Worm (Caenorhabditis elegans): Measurements from ENCODE around the gene daz-1.

ce11 chrII:5500470-5500869, 44.4 kb downstream of the daz-1 start, which contains the start of gene fzy-1:
- TF ChIP-seq elt-4 (tag; optimal IDR thresholded peaks at IDR 0.05), result no peak
- TF ChIP-seq elt-2 (tag; optimal IDR thresholded peaks at IDR 0.05), result no peak
- TF ChIP-seq fkh-10 (GFP tag; optimal IDR thresholded peaks at IDR 0.05), result no peak
- TF ChIP-seq Y22D7AL.16 (tag; optimal IDR thresholded peaks at IDR 0.05), result no peak
- TF ChIP-seq nhr-11 (tag; optimal IDR thresholded peaks at IDR 0.05), result no peak
- no peak for TF ChIP-seq ahr-1 (tag; optimal IDR thresholded peaks at IDR 0.05)
- TF ChIP-seq ceh-14 (tag; optimal IDR thresholded peaks at IDR 0.05), result no peak
- TF ChIP-seq K02D7.2 (tag; optimal IDR thresholded peaks at IDR 0.05), result no peak
- TF ChIP-seq K09A11.1 (tag; optimal IDR thresholded peaks at IDR 0.05; ENCODE audit: insufficient read depth), result no peak
- TF ChIP-seq nfya-1 (tag; optimal IDR thresholded peaks at IDR 0.05), result no peak
- no peak for TF ChIP-seq ets-4 (tag; optimal IDR thresholded peaks at IDR 0.05)
- no peak for TF ChIP-seq unc-55 (GFP tag; optimal IDR thresholded peaks at IDR 0.05)
